Fruit fly (Drosophila melanogaster) Kc167 (cell line): ENCODE measurements around the gene CG42590.

Experiments used
- h ChIP-seq: fragments of >200 bp; optimal IDR thresholded peaks from 3 replicates; lab custom pipeline; 2018; ENCODE audit warnings: missing external identifiers
- psq ChIP-seq: fragments of >200 bp; optimal IDR thresholded peaks from 2 replicates; lab custom pipeline; 2017; ENCODE audit warnings: missing external identifiers
- ttk ChIP-seq: sonication (Bioruptor generic); optimal IDR thresholded peaks from 2 replicates; lab custom pipeline; 2017; ENCODE audit warnings: missing external identifiers

dm6 chr3L:8029194-8029747 lies 39.8 kb downstream of the CG42590 start:
- TF ChIP-seq ttk (lab: Kevin White, UChicago): no peak
- no peak for TF ChIP-seq h (lab: Kevin White, UChicago)
- no peak for TF ChIP-seq psq
